Worm (Caenorhabditis elegans) whole organism, late embryonic: Measurements from ENCODE around the gene old-2.

Experiments used
- ama-1 ChIP-seq: fragments of 150-350 bp; optimal IDR thresholded peaks from 2 replicates; lab custom pipeline; 2014
- ceh-19 ChIP-seq: fragments of 200-800 bp; sonication (Bioruptor generic); optimal IDR thresholded peaks from 2 replicates; lab custom pipeline; 2018; ENCODE audit warnings: mild to moderate bottlenecking, missing genetic modification characterization, missing compliant biosample characterization
- ceh-6 ChIP-seq: fragments of 200-800 bp; sonication (Bioruptor generic); optimal IDR thresholded peaks from 2 replicates; lab custom pipeline; 2018; ENCODE audit warnings: mild to moderate bottlenecking, missing genetic modification characterization, missing compliant biosample characterization
- che-1 ChIP-seq: sonication (generic microtip); optimal IDR thresholded peaks from 2 replicates; lab custom pipeline; 2016; ENCODE audit warnings: mild to moderate bottlenecking, missing genetic modification characterization, missing compliant biosample characterization
- dve-1 ChIP-seq: sonication (generic microtip); optimal IDR thresholded peaks from 2 replicates; lab custom pipeline; 2017; ENCODE audit warnings: antibody characterized with exemption, mild to moderate bottlenecking, missing genetic modification characterization, missing compliant biosample characterization
- fkh-10 ChIP-seq: fragments of 150-350 bp; optimal IDR thresholded peaks from 2 replicates; lab custom pipeline; 2014; ENCODE audit warnings: missing biosample characterization, missing genetic modification reagents, missing genetic modification characterization
- zip-5 ChIP-seq: sonication (generic microtip); optimal IDR thresholded peaks from 2 replicates; lab custom pipeline; 2016; ENCODE audit warnings: missing genetic modification characterization, missing compliant biosample characterization

ce11 chrII:9803320-9803719 is 46.1 kb downstream of the old-2 start, which contains the start of gene cyp-13A7:
- no peak for TF ChIP-seq dve-1 (tag; lab: Kevin White, UChicago)
- no peak for TF ChIP-seq che-1 (tag; lab: Kevin White, UChicago)
- TF ChIP-seq zip-5 (tag; lab: Kevin White, UChicago): no peak
- TF ChIP-seq fkh-10 (GFP tag; lab: Kevin White, UChicago): no peak
- TF ChIP-seq ceh-19: no peak
- no peak for TF ChIP-seq ama-1 (lab: Kevin White, UChicago)
- no peak for TF ChIP-seq ceh-6 (GFP tag; lab: Kevin White, UChicago)
